Fruit fly (Drosophila melanogaster): ENCODE data around the gene HGTX.

HGTX gene

DNA sequence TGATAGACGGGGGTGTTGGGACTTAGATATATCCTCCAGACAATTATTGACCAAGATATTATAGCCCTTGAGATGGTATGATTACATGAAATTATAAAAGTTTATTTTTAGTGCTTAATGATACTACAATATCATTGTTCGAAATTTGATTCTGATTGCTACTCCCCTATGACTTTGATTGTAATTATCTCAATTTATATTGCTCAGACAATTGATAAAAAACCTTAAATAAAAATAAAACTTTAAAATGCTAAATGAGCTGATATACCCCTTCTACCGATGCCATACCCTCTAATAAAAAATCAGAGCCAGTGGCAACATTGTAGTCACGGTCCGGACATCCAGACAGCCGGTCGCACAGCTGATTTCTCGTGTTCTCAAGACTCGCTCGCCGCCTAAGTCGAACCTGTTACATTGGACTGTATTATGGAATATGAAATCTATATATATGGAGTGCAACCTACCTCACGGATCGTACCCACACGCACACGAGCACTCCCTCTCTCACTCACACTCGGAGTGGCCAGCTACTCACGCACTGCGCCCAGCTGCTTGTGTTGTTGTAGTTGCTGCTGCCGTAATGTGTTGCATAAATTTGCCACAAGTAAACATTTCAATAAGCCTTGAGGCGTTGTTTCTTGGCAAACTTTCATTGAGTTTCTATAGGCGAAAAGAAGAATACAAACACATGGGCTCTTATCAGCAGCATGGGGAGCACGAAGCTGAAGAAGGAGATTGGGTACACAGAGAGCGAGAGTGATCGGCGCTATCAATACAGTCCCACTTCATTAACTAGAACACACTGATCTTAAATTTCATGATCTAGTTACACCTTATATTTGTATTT, 13.8 kb upstream of the HGTX start (continued):
- TF ChIP-seq CG10979 (tag; optimal IDR thresholded peaks at IDR 0.05) = peak; percentile 80
- no peak for TF ChIP-seq fd64A (GFP tag; optimal IDR thresholded peaks at IDR 0.05)
- TF ChIP-seq Dip2 (GFP tag; IDR thresholded peaks at IDR 0.05) = no peak
- TF ChIP-seq gem (tag; optimal IDR thresholded peaks at IDR 0.05) = peak; percentile 77
- TF ChIP-seq CG12659 (GFP tag; optimal IDR thresholded peaks at IDR 0.05) = peak; percentile 24
- no peak for TF ChIP-seq Nf-YC (tag; optimal IDR thresholded peaks at IDR 0.05)
- TF ChIP-seq repo (GFP tag; optimal IDR thresholded peaks at IDR 0.05) = no peak
- peak; percentile 81 for TF ChIP-seq CG5180 (GFP tag; optimal IDR thresholded peaks at IDR 0.05)
- peak; percentile 22 for TF ChIP-seq Hsf (GFP tag; optimal IDR thresholded peaks at IDR 0.05)
- no peak for TF ChIP-seq CG12744 (GFP tag; optimal IDR thresholded peaks at IDR 0.05)
- TF ChIP-seq chn (GFP tag; optimal IDR thresholded peaks at IDR 0.05) = peak; percentile 14
- no peak for TF ChIP-seq BEAF-32 (GFP tag; optimal IDR thresholded peaks at IDR 0.05)
- TF ChIP-seq pita (GFP tag; optimal IDR thresholded peaks at IDR 0.05) = no peak
- peak; percentile 3 for TF ChIP-seq jing (GFP tag; optimal IDR thresholded peaks at IDR 0.05)
- no peak for TF ChIP-seq CG12299 (tag; optimal IDR thresholded peaks at IDR 0.05)
- no peak for TF ChIP-seq CG13296 (GFP tag; optimal IDR thresholded peaks at IDR 0.05)
- TF ChIP-seq CG9727 (GFP tag; optimal IDR thresholded peaks at IDR 0.05) = peak; percentile 65
- no peak for TF ChIP-seq fd102C (GFP tag; optimal IDR thresholded peaks at IDR 0.05)
- no peak for TF ChIP-seq ttk (GFP tag; IDR thresholded peaks at IDR 0.05)
- TF ChIP-seq Six4 (GFP tag; optimal IDR thresholded peaks at IDR 0.05) = no peak
- no peak for TF ChIP-seq CG9876 (GFP tag; optimal IDR thresholded peaks at IDR 0.05)
- TF ChIP-seq cato (GFP tag; optimal IDR thresholded peaks at IDR 0.05; ENCODE audit: borderline replicate concordance) = peak; percentile 13
- TF ChIP-seq ro (GFP tag; IDR thresholded peaks at IDR 0.05) = no peak
- TF ChIP-seq CkIIα-i1 (GFP tag; IDR thresholded peaks at IDR 0.05) = no peak
- no peak for TF ChIP-seq CG13624 (GFP tag; optimal IDR thresholded peaks at IDR 0.05)
- no peak for TF ChIP-seq CG7987 (GFP tag; optimal IDR thresholded peaks at IDR 0.05)
- TF ChIP-seq CG1529 (GFP tag; optimal IDR thresholded peaks at IDR 0.05) = peak; percentile 23
- no peak for TF ChIP-seq Elba2 (GFP tag; optimal IDR thresholded peaks at IDR 0.05)
- TF ChIP-seq CG12104 (GFP tag; optimal IDR thresholded peaks at IDR 0.05) = no peak
- peak; percentile 30 for TF ChIP-seq CG7556 (GFP tag; optimal IDR thresholded peaks at IDR 0.05)
- TF ChIP-seq NfI (GFP tag; optimal IDR thresholded peaks at IDR 0.05) = no peak
- TF ChIP-seq MESR4 (GFP tag; optimal IDR thresholded peaks at IDR 0.05) = no peak
- TF ChIP-seq GATAe (GFP tag; conservative IDR thresholded peaks at IDR 0.05) = no peak
- TF ChIP-seq da (GFP tag; optimal IDR thresholded peaks at IDR 0.05) = no peak
- TF ChIP-seq mam (GFP tag; optimal IDR thresholded peaks at IDR 0.05) = peak; percentile 26
- TF ChIP-seq CG10543 (GFP tag; optimal IDR thresholded peaks at IDR 0.05) = no peak
- no peak for TF ChIP-seq Side (GFP tag; optimal IDR thresholded peaks at IDR 0.05)
- TF ChIP-seq CG6791 (GFP tag; IDR thresholded peaks at IDR 0.05; ENCODE audit: partially characterized antibody) = no peak; the same call in 2 of the 3 replicates
- no peak for TF ChIP-seq Dad (GFP tag; optimal IDR thresholded peaks at IDR 0.05)
- TF ChIP-seq Dll (GFP tag; IDR thresholded peaks at IDR 0.05; ENCODE audit: partially characterized antibody) = no peak
- TF ChIP-seq Lhr (GFP tag; optimal IDR thresholded peaks at IDR 0.05) = peak; percentile 6
- TF ChIP-seq E2f2 (GFP tag; IDR thresholded peaks at IDR 0.05) = no peak
- TF ChIP-seq CG7786 (GFP tag; optimal IDR thresholded peaks at IDR 0.05) = peak; percentile 17
- no peak for TF ChIP-seq klu (GFP tag; IDR thresholded peaks at IDR 0.05)
- peak; percentile 52 for TF ChIP-seq fd96Cb (tag; optimal IDR thresholded peaks at IDR 0.05)
- TF ChIP-seq ranshi (GFP tag; IDR thresholded peaks at IDR 0.05) = peak; percentile 28; the same call in 1 of the 2 replicates
- no peak for TF ChIP-seq ATbp (GFP tag; optimal IDR thresholded peaks at IDR 0.05)
- no peak for TF ChIP-seq vfl (GFP tag; optimal IDR thresholded peaks at IDR 0.05)
- no peak for TF ChIP-seq nom (GFP tag; optimal IDR thresholded peaks at IDR 0.05)
